Worm (Caenorhabditis elegans) whole organism, L2 larva: ENCODE data around the gene ins-7.

Source experiments
- C34F6.9 ChIP-seq: fragments of 150-350 bp; optimal IDR thresholded peaks from 2 replicates; lab custom pipeline; 2014; ENCODE audit warnings: missing biosample characterization, missing genetic modification characterization
- F13H6.1 ChIP-seq: sonication (generic microtip); optimal IDR thresholded peaks from 2 replicates; lab custom pipeline; 2016; ENCODE audit warnings: missing genetic modification characterization, missing compliant biosample characterization
- R02D3.7 ChIP-seq: fragments of 150-350 bp; optimal IDR thresholded peaks from 2 replicates; lab custom pipeline; 2014; ENCODE audit warnings: missing biosample characterization, missing genetic modification characterization
- Y55F3AM.14 ChIP-seq: fragments of 200-800 bp; sonication (Bioruptor generic); optimal IDR thresholded peaks from 2 replicates; lab custom pipeline; 2018; ENCODE audit warnings: mild to moderate bottlenecking, missing genetic modification characterization, missing compliant biosample characterization
- ZK546.5 ChIP-seq: sonication (generic microtip); optimal IDR thresholded peaks from 2 replicates; lab custom pipeline; 2017; ENCODE audit warnings: missing biosample characterization, missing genetic modification characterization
- ama-1 ChIP-seq: fragments of 150-350 bp; optimal IDR thresholded peaks from 2 replicates; lab custom pipeline; 2018; ENCODE audit warnings: inconsistent platforms
- blmp-1 ChIP-seq: sonication (generic microtip); optimal IDR thresholded peaks from 2 replicates; lab custom pipeline; 2017; ENCODE audit warnings: missing genetic modification characterization, mild to moderate bottlenecking, missing compliant biosample characterization, antibody characterized with exemption, moderate library complexity; ENCODE audit not compliant: insufficient read depth
- ceh-16 ChIP-seq: fragments of 150-350 bp; optimal IDR thresholded peaks from 2 replicates; lab custom pipeline; 2014; ENCODE audit warnings: missing biosample characterization, missing genetic modification characterization
- ceh-82 ChIP-seq: fragments of 150-350 bp; optimal IDR thresholded peaks from 2 replicates; lab custom pipeline; 2014; ENCODE audit warnings: missing biosample characterization, missing genetic modification characterization
- crh-2 ChIP-seq: sonication (generic microtip); optimal IDR thresholded peaks from 2 replicates; lab custom pipeline; 2017; ENCODE audit warnings: missing biosample characterization, missing genetic modification characterization
- egl-27 ChIP-seq: sonication (generic microtip); optimal IDR thresholded peaks from 3 replicates; lab custom pipeline; 2017; ENCODE audit warnings: missing biosample characterization, missing genetic modification reagents, missing genetic modification characterization
- fos-1 ChIP-seq: fragments of 150-350 bp; optimal IDR thresholded peaks from 2 replicates; lab custom pipeline; 2014; ENCODE audit warnings: missing biosample characterization, missing genetic modification characterization
- gmeb-1 ChIP-seq: fragments of 150-350 bp; optimal IDR thresholded peaks from 2 replicates; lab custom pipeline; 2014; ENCODE audit warnings: missing biosample characterization, missing genetic modification characterization
- lin-11 ChIP-seq: fragments of 150-350 bp; sonication (generic microtip); optimal IDR thresholded peaks from 2 replicates; lab custom pipeline; 2014; ENCODE audit warnings: missing biosample characterization, missing genetic modification characterization, inconsistent platforms, mixed read lengths
- lin-13 ChIP-seq: fragments of 150-350 bp; optimal IDR thresholded peaks from 2 replicates; lab custom pipeline; 2014; ENCODE audit warnings: missing biosample characterization, missing genetic modification reagents, missing genetic modification characterization
- lin-39 ChIP-seq: fragments of 150-350 bp; optimal IDR thresholded peaks from 2 replicates; lab custom pipeline; 2014; ENCODE audit warnings: missing biosample characterization, missing genetic modification reagents, missing genetic modification characterization
- lsy-2 ChIP-seq, 2 experiments: fragments of 150-350 bp in 1 of 2; sonication (generic microtip) in 1 of 2; optimal IDR thresholded peaks; 2 replicates each; lab custom pipeline; 2014 to 2017; ENCODE audit warnings: missing biosample characterization in 2 of 2, missing genetic modification characterization in 2 of 2
- mab-5 ChIP-seq: fragments of 150-350 bp; optimal IDR thresholded peaks from 2 replicates; lab custom pipeline; 2014; ENCODE audit warnings: missing biosample characterization, missing genetic modification characterization
- mbf-1 ChIP-seq: sonication (generic microtip); optimal IDR thresholded peaks from 2 replicates; lab custom pipeline; 2017; ENCODE audit warnings: missing biosample characterization, missing genetic modification characterization
- mdl-1 ChIP-seq, 2 experiments: fragments of 150-350 bp in 1 of 2; sonication (generic microtip) in 1 of 2; optimal IDR thresholded peaks; 2 replicates each; lab custom pipeline; 2017; ENCODE audit warnings: missing biosample characterization in 2 of 2, missing genetic modification characterization in 2 of 2
- nhr-10 ChIP-seq: sonication (generic microtip); optimal IDR thresholded peaks from 2 replicates; lab custom pipeline; 2017; ENCODE audit warnings: missing biosample characterization, missing genetic modification characterization
- nhr-11 ChIP-seq: fragments of 150-350 bp; optimal IDR thresholded peaks from 2 replicates; lab custom pipeline; 2014; ENCODE audit warnings: missing biosample characterization, missing genetic modification characterization
- nhr-12 ChIP-seq: fragments of 150-350 bp; optimal IDR thresholded peaks from 2 replicates; lab custom pipeline; 2014; ENCODE audit warnings: missing biosample characterization, missing genetic modification characterization
- nhr-129 ChIP-seq: fragments of 150-350 bp; optimal IDR thresholded peaks from 2 replicates; lab custom pipeline; 2014; ENCODE audit warnings: missing biosample characterization, missing genetic modification characterization
- nhr-21 ChIP-seq: fragments of 150-350 bp; optimal IDR thresholded peaks from 2 replicates; lab custom pipeline; 2014; ENCODE audit warnings: missing biosample characterization, missing genetic modification characterization
- nhr-23 ChIP-seq: fragments of 150-350 bp; optimal IDR thresholded peaks from 2 replicates; lab custom pipeline; 2014; ENCODE audit warnings: missing biosample characterization, missing genetic modification reagents, missing genetic modification characterization
- nhr-237 ChIP-seq: fragments of 150-350 bp; optimal IDR thresholded peaks from 2 replicates; lab custom pipeline; 2014; ENCODE audit warnings: missing biosample characterization, missing genetic modification characterization
- nhr-25 ChIP-seq: fragments of 150-350 bp; sonication (generic microtip); optimal IDR thresholded peaks from 3 replicates; lab custom pipeline; 2014; ENCODE audit warnings: missing biosample characterization, missing genetic modification characterization
- nhr-6 ChIP-seq: fragments of 150-350 bp; optimal IDR thresholded peaks from 2 replicates; lab custom pipeline; 2014; ENCODE audit warnings: missing biosample characterization, missing genetic modification characterization
- peb-1 ChIP-seq: fragments of 150-350 bp; optimal IDR thresholded peaks from 2 replicates; lab custom pipeline; 2014; ENCODE audit warnings: missing biosample characterization, missing genetic modification characterization
- sem-4 ChIP-seq: fragments of 150-350 bp; optimal IDR thresholded peaks from 2 replicates; lab custom pipeline; 2014; ENCODE audit warnings: missing biosample characterization, missing genetic modification reagents, missing genetic modification characterization
- skn-1 ChIP-seq: sonication (generic microtip); optimal IDR thresholded peaks from 2 replicates; lab custom pipeline; 2017; ENCODE audit warnings: missing biosample characterization, missing genetic modification characterization
- sma-3 ChIP-seq: sonication (generic microtip); optimal IDR thresholded peaks from 2 replicates; lab custom pipeline; 2016; ENCODE audit warnings: missing genetic modification reagents, missing genetic modification characterization, missing compliant biosample characterization
- sma-9 ChIP-seq, 2 experiments: fragments of 150-350 bp in 1 of 2; sonication (generic microtip) in 1 of 2; optimal IDR thresholded peaks; 2 replicates each; lab custom pipeline; 2014 to 2016; ENCODE audit warnings: missing genetic modification characterization in 2 of 2, mild to moderate bottlenecking in 1 of 2, missing biosample characterization in 1 of 2, missing compliant biosample characterization in 1 of 2, missing genetic modification reagents in 1 of 2, moderate library complexity in 1 of 2
- snpc-4 ChIP-seq: fragments of 150-350 bp; optimal IDR thresholded peaks from 2 replicates; lab custom pipeline; 2014; ENCODE audit warnings: missing biosample characterization, missing genetic modification characterization
- unc-39 ChIP-seq: fragments of 150-350 bp; optimal IDR thresholded peaks from 2 replicates; lab custom pipeline; 2014; ENCODE audit warnings: missing biosample characterization, missing genetic modification characterization
- unc-55 ChIP-seq: fragments of 150-350 bp; sonication (generic microtip); optimal IDR thresholded peaks from 3 replicates; lab custom pipeline; 2014; ENCODE audit warnings: missing biosample characterization, missing genetic modification reagents, missing genetic modification characterization
- unc-62 ChIP-seq: fragments of 150-350 bp; optimal IDR thresholded peaks from 2 replicates; lab custom pipeline; 2014; ENCODE audit warnings: missing biosample characterization, missing genetic modification reagents, missing genetic modification characterization
- zag-1 ChIP-seq: fragments of 150-350 bp; optimal IDR thresholded peaks from 2 replicates; lab custom pipeline; 2014; ENCODE audit warnings: missing biosample characterization, missing genetic modification characterization
- ztf-1 ChIP-seq: fragments of 200-800 bp; sonication (Bioruptor generic); conservative IDR thresholded peaks from 2 replicates; pipeline ENCODE4 v1.3.6; 2022; ENCODE audit warnings: missing genetic modification characterization, missing compliant biosample characterization
- ztf-11 ChIP-seq: sonication (generic microtip); optimal IDR thresholded peaks from 2 replicates; lab custom pipeline; 2017; ENCODE audit warnings: missing biosample characterization, missing genetic modification characterization
- ztf-4 ChIP-seq: fragments of 150-350 bp; optimal IDR thresholded peaks from 2 replicates; lab custom pipeline; 2014; ENCODE audit warnings: missing biosample characterization, missing genetic modification characterization

Gene ins-7

ce11 chrIV:9718396-9718795, 35.8 kb upstream of the ins-7 start:
- TF ChIP-seq ztf-4 (tag; lab: Kevin White, UChicago) (peak; percentile 23), gmeb-1 (tag; lab: Kevin White, UChicago) (peak; percentile 23), nhr-129 (peak; percentile 82), zag-1 (tag; lab: Kevin White, UChicago) (peak; percentile 48), Y55F3AM.14 (GFP tag; lab: Kevin White, UChicago) (peak; percentile 68), skn-1 (tag; lab: Kevin White, UChicago) (no peak), sma-3 (GFP tag; lab: Kevin White, UChicago) (peak; percentile 67), ceh-82 (no peak), sma-9 (GFP tag; optimal IDR thresholded peaks at IDR 0.05; lab: Kevin White, UChicago) (peak; percentile 92), sma-9 (tag; optimal IDR thresholded peaks at IDR 0.05; lab: Kevin White, UChicago) (no peak), blmp-1 (tag; lab: Kevin White, UChicago) (peak; percentile 49), lin-11 (peak; percentile 55), sem-4 (peak; percentile 87), F13H6.1 (tag; lab: Kevin White, UChicago) (peak; percentile 89), nhr-21 (tag; lab: Kevin White, UChicago) (peak; percentile 62), nhr-10 (tag; lab: Kevin White, UChicago) (no peak), lin-39 (tag; lab: Kevin White, UChicago) (no peak), lin-13 (GFP tag; lab: Kevin White, UChicago) (peak; percentile 75), nhr-237 (no peak), egl-27 (tag; lab: Kevin White, UChicago) (peak; percentile 44), ama-1 (peak; percentile 41), ztf-11 (no peak), ceh-16 (peak; percentile 45), crh-2 (tag; lab: Kevin White, UChicago) (peak; percentile 82), lsy-2 (tag; optimal IDR thresholded peaks at IDR 0.05; lab: Kevin White, UChicago) (peak; percentile 8 to 65), nhr-6 (tag; lab: Kevin White, UChicago) (peak; percentile 9), unc-55 (GFP tag; lab: Kevin White, UChicago) (peak; percentile 67), fos-1 (tag; lab: Kevin White, UChicago) (peak; percentile 92), mbf-1 (no peak), ZK546.5 (tag; lab: Kevin White, UChicago) (no peak), nhr-25 (peak; percentile 66), nhr-23 (tag; lab: Kevin White, UChicago) (no peak), R02D3.7 (tag; lab: Kevin White, UChicago) (no peak), C34F6.9 (tag; lab: Kevin White, UChicago) (peak; percentile 83), mdl-1 (tag; optimal IDR thresholded peaks at IDR 0.05; lab: Kevin White, UChicago) (peak in 1 of 2 experiments; percentile 63), mab-5 (tag; lab: Kevin White, UChicago) (peak; percentile 5)

- TF ChIP-seq ztf-1 (GFP tag; lab: Robert Waterston, UW): no peak
- TF ChIP-seq sma-9 (GFP tag; optimal IDR thresholded peaks at IDR 0.05; lab: Kevin White, UChicago): peak; percentile 6
- TF ChIP-seq sma-9 (tag; optimal IDR thresholded peaks at IDR 0.05; lab: Kevin White, UChicago): no peak
- TF ChIP-seq unc-62 (GFP tag; lab: Kevin White, UChicago): no peak
- TF ChIP-seq nhr-129: peak; percentile 98
- TF ChIP-seq, all 48 proteins: peak for 2
These were observed 35.2 kb upstream of the ins-7 start for ce11 chrIV:9717844-9718243.

ce11 chrIV:9716490-9716889, 33.8 kb upstream of the ins-7 start:
- TF ChIP-seq ztf-4 (tag; lab: Kevin White, UChicago): no peak
- TF ChIP-seq nhr-21 (tag; lab: Kevin White, UChicago): peak; percentile 21
- TF ChIP-seq crh-2 (tag; lab: Kevin White, UChicago): peak; percentile 69
- TF ChIP-seq unc-55 (GFP tag; lab: Kevin White, UChicago): no peak
- TF ChIP-seq skn-1 (tag; lab: Kevin White, UChicago): peak; percentile 40
- TF ChIP-seq ceh-16: no peak
- TF ChIP-seq nhr-12 (tag; lab: Kevin White, UChicago): no peak
- TF ChIP-seq snpc-4 (tag; lab: Kevin White, UChicago): peak; percentile 7
- peak; percentile 93 for TF ChIP-seq blmp-1 (tag; lab: Kevin White, UChicago)
- TF ChIP-seq lsy-2 (tag; optimal IDR thresholded peaks at IDR 0.05; lab: Kevin White, UChicago): peak in 1 of 2 experiments; percentile 15
- TF ChIP-seq C34F6.9 (tag; lab: Kevin White, UChicago): peak; percentile 16
- peak; percentile 63 for TF ChIP-seq nhr-25
- peak; percentile 24 for TF ChIP-seq sma-3 (GFP tag; lab: Kevin White, UChicago)
- TF ChIP-seq peb-1 (tag; lab: Kevin White, UChicago): no peak
- TF ChIP-seq unc-39 (tag; lab: Kevin White, UChicago): no peak
- peak; percentile 31 for TF ChIP-seq nhr-129
- TF ChIP-seq ZK546.5 (tag; lab: Kevin White, UChicago): no peak
- TF ChIP-seq fos-1 (tag; lab: Kevin White, UChicago): peak; percentile 92
- no peak for TF ChIP-seq nhr-11 (tag; lab: Kevin White, UChicago)
- TF ChIP-seq lin-13 (GFP tag; lab: Kevin White, UChicago): no peak
